Fruit fly (Drosophila melanogaster) whole organism, wandering third instar larva: ENCODE results near the gene TwdlO.

Experiments
- Abd-B ChIP-seq: fragments of >200 bp; optimal IDR thresholded peaks from 2 replicates; lab custom pipeline; 2017; ENCODE audit warnings: missing biosample characterization, missing genetic modification characterization
- CG32264 ChIP-seq: fragments of 200-800 bp; sonication (Bioruptor generic); optimal IDR thresholded peaks from 2 replicates; lab custom pipeline; 2016; ENCODE audit warnings: missing biosample characterization, missing genetic modification characterization
- Dfd ChIP-seq: fragments of >200 bp; optimal IDR thresholded peaks from 2 replicates; lab custom pipeline; 2017; ENCODE audit warnings: missing biosample characterization, missing genetic modification characterization
- Dif ChIP-seq: fragments of 200-275, 200-300 bp; sonication (Bioruptor generic); optimal IDR thresholded peaks from 2 replicates; lab custom pipeline; 2018; ENCODE audit warnings: missing biosample characterization, missing genetic modification characterization; ENCODE audit not compliant: partially characterized antibody
- GATAd ChIP-seq: sonication (Bioruptor generic); optimal IDR thresholded peaks from 2 replicates; lab custom pipeline; 2016; ENCODE audit warnings: missing biosample characterization, missing genetic modification characterization
- HLH106 ChIP-seq: fragments of 200-800 bp; optimal IDR thresholded peaks from 3 replicates; lab custom pipeline; 2019; ENCODE audit warnings: missing biosample characterization, mild to moderate bottlenecking, missing genetic modification characterization, moderate library complexity
- Hnf4 ChIP-seq: fragments of 200-800 bp; sonication (Bioruptor generic); optimal IDR thresholded peaks from 2 replicates; lab custom pipeline; 2016; ENCODE audit warnings: missing biosample characterization, mild to moderate bottlenecking, missing genetic modification characterization
- Hr78 ChIP-seq: fragments of >200 bp; optimal IDR thresholded peaks from 2 replicates; lab custom pipeline; 2017; ENCODE audit warnings: missing biosample characterization, missing genetic modification characterization
- Hr83 ChIP-seq: fragments of 200-300 bp; sonication (Bioruptor generic); optimal IDR thresholded peaks from 2 replicates; lab custom pipeline; 2016; ENCODE audit warnings: missing biosample characterization, mild to moderate bottlenecking, missing genetic modification characterization, moderate library complexity; ENCODE audit not compliant: poor library complexity, severe bottlenecking
- Jra ChIP-seq: sonication (Bioruptor generic); optimal IDR thresholded peaks from 2 replicates; lab custom pipeline; 2016; ENCODE audit warnings: missing biosample characterization, missing genetic modification characterization
- Mio ChIP-seq: sonication (Bioruptor generic); optimal IDR thresholded peaks from 2 replicates; lab custom pipeline; 2016; ENCODE audit warnings: missing biosample characterization, missing genetic modification characterization
- Myc ChIP-seq: fragments of >200 bp; optimal IDR thresholded peaks from 2 replicates; lab custom pipeline; 2017
- OdsH ChIP-seq: fragments of 200-800 bp; sonication (Bioruptor generic); optimal IDR thresholded peaks from 2 replicates; lab custom pipeline; 2016; ENCODE audit warnings: missing biosample characterization, mild to moderate bottlenecking, missing genetic modification characterization
- Rel ChIP-seq, 2 experiments: fragments of 200-800 bp; sonication (Bioruptor generic) in 1 of 2; optimal IDR thresholded peaks; 2 replicates in 1 of 2; 3 replicates in 1 of 2; lab custom pipeline; 2016 to 2019; ENCODE audit warnings: mild to moderate bottlenecking in 2 of 2, missing biosample characterization in 2 of 2, missing genetic modification characterization in 2 of 2, moderate library complexity in 1 of 2
- Sp1 ChIP-seq: fragments of 200-800 bp; sonication (Bioruptor generic); optimal IDR thresholded peaks from 3 replicates; lab custom pipeline; 2019; ENCODE audit warnings: missing biosample characterization, mild to moderate bottlenecking, missing genetic modification characterization, moderate library complexity
- Vsx2 ChIP-seq: fragments of 200-300, 225-300 bp; sonication (Bioruptor generic); optimal IDR thresholded peaks from 2 replicates; lab custom pipeline; 2018; ENCODE audit warnings: missing biosample characterization, missing genetic modification characterization; ENCODE audit not compliant: partially characterized antibody
- br ChIP-seq: fragments of 200-800 bp; sonication (Bioruptor generic); optimal IDR thresholded peaks from 2 replicates; lab custom pipeline; 2016; ENCODE audit warnings: missing biosample characterization, missing genetic modification characterization
- brk ChIP-seq: fragments of 200-800 bp; sonication (Bioruptor generic); optimal IDR thresholded peaks from 2 replicates; lab custom pipeline; 2016; ENCODE audit warnings: missing biosample characterization, mild to moderate bottlenecking, missing genetic modification characterization
- dl ChIP-seq, 2 experiments: fragments of 175-275, 200-275 bp in 1 of 2; fragments of 200-275 bp in 1 of 2; sonication (Bioruptor generic); optimal IDR thresholded peaks; lab custom pipeline; 2018; ENCODE audit warnings: mild to moderate bottlenecking in 2 of 2, missing biosample characterization in 2 of 2, missing genetic modification characterization in 2 of 2, moderate library complexity in 2 of 2; ENCODE audit not compliant: partially characterized antibody in 2 of 2, insufficient read depth in 1 of 2
- dsf ChIP-seq: sonication (Bioruptor generic); optimal IDR thresholded peaks from 2 replicates; lab custom pipeline; 2016; ENCODE audit warnings: missing biosample characterization, missing genetic modification characterization, borderline replicate concordance
- ey ChIP-seq: fragments of 200-800 bp; sonication (Bioruptor generic); optimal IDR thresholded peaks from 2 replicates; lab custom pipeline; 2016; ENCODE audit warnings: missing biosample characterization, missing genetic modification characterization
- foxo ChIP-seq, 2 experiments: fragments of 200-800 bp; sonication (Bioruptor generic); optimal IDR thresholded peaks; 2 replicates in 1 of 2; 3 replicates in 1 of 2; lab custom pipeline; 2016 to 2017; ENCODE audit warnings: missing biosample characterization in 2 of 2, missing genetic modification characterization in 2 of 2
- fru ChIP-seq: fragments of 200-800 bp; sonication (Bioruptor generic); optimal IDR thresholded peaks from 3 replicates; lab custom pipeline; 2016; ENCODE audit warnings: missing biosample characterization, mild to moderate bottlenecking, missing genetic modification characterization
- h ChIP-seq: fragments of 200-800 bp; sonication (Bioruptor generic); optimal IDR thresholded peaks from 3 replicates; lab custom pipeline; 2016; ENCODE audit warnings: missing biosample characterization, mild to moderate bottlenecking, missing genetic modification characterization
- jim ChIP-seq: fragments of 175-275, 200-325 bp; sonication (Bioruptor generic); optimal IDR thresholded peaks from 2 replicates; lab custom pipeline; 2016; ENCODE audit warnings: missing biosample characterization, mild to moderate bottlenecking, missing genetic modification characterization
- lola ChIP-seq: fragments of >200 bp; optimal IDR thresholded peaks from 2 replicates; lab custom pipeline; 2017; ENCODE audit warnings: missing biosample characterization, missing genetic modification characterization
- pan ChIP-seq: fragments of >200 bp; optimal IDR thresholded peaks from 2 replicates; lab custom pipeline; 2017
- psq ChIP-seq: fragments of 200-800 bp; sonication (Bioruptor generic); optimal IDR thresholded peaks from 3 replicates; lab custom pipeline; 2017; ENCODE audit warnings: missing biosample characterization, mild to moderate bottlenecking, missing genetic modification characterization, moderate library complexity
- rgr ChIP-seq: fragments of 200-800 bp; sonication (Bioruptor generic); optimal IDR thresholded peaks from 3 replicates; lab custom pipeline; 2016; ENCODE audit warnings: missing biosample characterization, mild to moderate bottlenecking, missing genetic modification characterization
- sage ChIP-seq: fragments of 200-800 bp; sonication (Bioruptor generic); optimal IDR thresholded peaks from 2 replicates; lab custom pipeline; 2016; ENCODE audit warnings: missing biosample characterization, mild to moderate bottlenecking, missing genetic modification characterization
- tai ChIP-seq: sonication (Bioruptor generic); optimal IDR thresholded peaks from 2 replicates; lab custom pipeline; 2016; ENCODE audit warnings: missing biosample characterization, missing genetic modification characterization
- usp ChIP-seq: fragments of >200 bp; optimal IDR thresholded peaks from 2 replicates; lab custom pipeline; 2017; ENCODE audit warnings: missing biosample characterization, missing genetic modification characterization
- woc ChIP-seq: sonication (Bioruptor generic); optimal IDR thresholded peaks from 2 replicates; lab custom pipeline; 2016; ENCODE audit warnings: missing biosample characterization, mild to moderate bottlenecking, missing genetic modification characterization

The TwdlO gene

dm6 chr3R:26618818-26619217, 7.7 kb downstream of the TwdlO start, which contains the start of gene TwdlM:
TSS of gene TwdlM (plus strand) at chr3R:26619118.
- TF ChIP-seq sage (GFP tag; lab: Kevin White, UChicago) (no peak), dl (GFP tag; optimal IDR thresholded peaks at IDR 0.05; lab: Kevin White, UChicago; ENCODE audit: insufficient read depth in 1 of 2, partially characterized antibody in 2 of 2) (no peak)

- TF ChIP-seq Vsx2, result no peak
- no peak for TF ChIP-seq dl (GFP tag; optimal IDR thresholded peaks at IDR 0.05; lab: Kevin White, UChicago; ENCODE audit: insufficient read depth in 1 of 2, partially characterized antibody in 2 of 2)
- TF ChIP-seq br, result no peak
- TF ChIP-seq woc (GFP tag; lab: Kevin White, UChicago), result no peak
- no peak for TF ChIP-seq Sp1 (GFP tag; lab: Kevin White, UChicago)
- no peak for TF ChIP-seq psq (GFP tag; lab: Kevin White, UChicago)
- no peak for TF ChIP-seq Rel (GFP tag; optimal IDR thresholded peaks at IDR 0.05; lab: Kevin White, UChicago)
- TF ChIP-seq Rel (tag; optimal IDR thresholded peaks at IDR 0.05; lab: Kevin White, UChicago), result no peak
- no peak for TF ChIP-seq GATAd (GFP tag; lab: Kevin White, UChicago)
- no peak for TF ChIP-seq pan (lab: Kevin White, UChicago)
- TF ChIP-seq sage (GFP tag; lab: Kevin White, UChicago), result no peak
- no peak for TF ChIP-seq usp (GFP tag; lab: Kevin White, UChicago)
- TF ChIP-seq fru (GFP tag; lab: Kevin White, UChicago), result no peak
- no peak for TF ChIP-seq Dfd (GFP tag; lab: Kevin White, UChicago)
- no peak for TF ChIP-seq Dif
- no peak for TF ChIP-seq rgr (GFP tag; lab: Kevin White, UChicago)
Measured at dm6 chr3R:26615428-26615827, 11.1 kb downstream of the TwdlO start.

- TF ChIP-seq woc (GFP tag; lab: Kevin White, UChicago) (no peak), br (no peak), dl (GFP tag; optimal IDR thresholded peaks at IDR 0.05; lab: Kevin White, UChicago; ENCODE audit: insufficient read depth in 1 of 2, partially characterized antibody in 2 of 2) (no peak), CG32264 (GFP tag; lab: Kevin White, UChicago) (no peak), lola (GFP tag; lab: Kevin White, UChicago) (no peak), Vsx2 (no peak), HLH106 (tag; lab: Kevin White, UChicago) (no peak), Hr78 (GFP tag; lab: Kevin White, UChicago) (no peak), Dif (no peak), OdsH (no peak), Mio (GFP tag; lab: Kevin White, UChicago) (no peak), Abd-B (GFP tag; lab: Kevin White, UChicago) (no peak), pan (lab: Kevin White, UChicago) (no peak)
Measured at dm6 chr3R:26606498-26606897, 20.0 kb downstream of the TwdlO start.

dm6 chr3R:26593847-26594542, 32.5 kb downstream of the TwdlO start:
- TF ChIP-seq Abd-B (GFP tag; lab: Kevin White, UChicago) (no peak), jim (no peak), OdsH (no peak), Myc (lab: Kevin White, UChicago) (no peak)
- TF ChIP-seq, all 38 proteins: peak for 0

- TF ChIP-seq rgr (GFP tag; lab: Kevin White, UChicago) (peak; percentile 54), Rel (GFP tag; optimal IDR thresholded peaks at IDR 0.05; lab: Kevin White, UChicago) (no peak), Rel (tag; optimal IDR thresholded peaks at IDR 0.05; lab: Kevin White, UChicago) (peak; percentile 2), jim (no peak), foxo (GFP tag; optimal IDR thresholded peaks at IDR 0.05; lab: Kevin White, UChicago) (peak in 1 of 2 experiments; percentile 32), psq (GFP tag; lab: Kevin White, UChicago) (peak; percentile 52), h (GFP tag; lab: Kevin White, UChicago) (peak; percentile 61), Abd-B (GFP tag; lab: Kevin White, UChicago) (no peak), br (peak; percentile 56), dsf (GFP tag; lab: Kevin White, UChicago) (no peak), OdsH (peak; percentile 24), Jra (GFP tag; lab: Kevin White, UChicago) (peak; percentile 47), ey (no peak), brk (GFP tag; lab: Kevin White, UChicago) (peak; percentile 8), Hr83 (GFP tag; lab: Kevin White, UChicago) (peak; percentile 53), Hnf4 (peak; percentile 63), tai (GFP tag; lab: Kevin White, UChicago) (peak; percentile 66), fru (GFP tag; lab: Kevin White, UChicago) (peak; percentile 32), CG32264 (GFP tag; lab: Kevin White, UChicago) (no peak)
Measured at dm6 chr3R:26588158-26588584, 38.4 kb downstream of the TwdlO start.
